Fruit fly (Drosophila melanogaster): ENCODE measurements around the gene CG6380.

The CG6380 gene

DNA sequence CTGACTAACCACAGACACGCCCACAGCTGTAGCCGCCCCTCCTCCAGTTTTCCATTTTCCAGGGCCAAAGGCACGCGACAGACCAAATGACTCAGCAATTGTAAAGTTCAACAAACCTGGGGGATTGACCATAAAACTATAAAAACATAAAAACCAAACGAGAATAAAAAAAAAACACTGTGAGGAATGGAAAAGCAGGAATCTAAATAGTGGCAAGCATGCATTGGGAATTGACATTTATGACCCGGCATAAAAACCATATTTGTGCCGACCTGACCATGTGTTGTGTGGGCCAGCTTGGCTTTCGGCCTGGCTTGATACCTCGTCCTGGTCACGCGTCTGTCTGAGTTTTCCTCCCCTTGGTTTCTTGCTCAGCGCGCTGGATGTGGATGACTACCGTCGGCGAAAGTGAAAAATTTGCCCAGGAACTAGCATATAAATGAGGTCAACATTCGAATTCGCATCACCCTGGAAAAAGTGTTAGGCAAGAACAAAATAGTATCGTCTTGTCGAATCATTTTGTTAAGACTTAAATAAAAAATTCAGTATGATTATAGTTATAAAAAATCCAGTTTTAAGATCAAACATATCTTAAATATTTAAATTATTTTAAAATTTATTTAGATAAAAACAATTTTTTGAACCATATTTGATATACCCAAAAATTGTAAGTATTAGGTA lies 25.2 kb downstream of the CG6380 start (continued):
- no peak for TF ChIP-seq corto (GFP tag; optimal IDR thresholded peaks at IDR 0.05)
- no peak for TF ChIP-seq dpn (GFP tag; optimal IDR thresholded peaks at IDR 0.05)
- no peak for TF ChIP-seq Dp (GFP tag; optimal IDR thresholded peaks at IDR 0.05)
- TF ChIP-seq CG31365 (tag; optimal IDR thresholded peaks at IDR 0.05), result no peak
- peak; percentile 11 for TF ChIP-seq D19A (tag; optimal IDR thresholded peaks at IDR 0.05)
- TF ChIP-seq Hmx (GFP tag; optimal IDR thresholded peaks at IDR 0.05), result no peak
- no peak for TF ChIP-seq Six4 (GFP tag; optimal IDR thresholded peaks at IDR 0.05)
- no peak for TF ChIP-seq Dek (tag; optimal IDR thresholded peaks at IDR 0.05)
- no peak for TF ChIP-seq MESR4 (GFP tag; optimal IDR thresholded peaks at IDR 0.05)
- no peak for TF ChIP-seq YL-1 (GFP tag; optimal IDR thresholded peaks at IDR 0.05)
- TF ChIP-seq sd (tag; optimal IDR thresholded peaks at IDR 0.05), result no peak
- TF ChIP-seq bsh (GFP tag; optimal IDR thresholded peaks at IDR 0.05), result peak in 1 of 2 experiments; percentile 21
- no peak for TF ChIP-seq shn (GFP tag; optimal IDR thresholded peaks at IDR 0.05)
- no peak for TF ChIP-seq pzg (GFP tag; optimal IDR thresholded peaks at IDR 0.05)
- TF ChIP-seq C15 (GFP tag; IDR thresholded peaks at IDR 0.05), result no peak
- no peak for TF ChIP-seq CG6175 (GFP tag; IDR thresholded peaks at IDR 0.05)
- no peak for TF ChIP-seq HLH54F (GFP tag; optimal IDR thresholded peaks at IDR 0.05)
- no peak for TF ChIP-seq gsb-n (tag; optimal IDR thresholded peaks at IDR 0.05)
- no peak for TF ChIP-seq CG30431 (GFP tag; optimal IDR thresholded peaks at IDR 0.05)
- no peak for TF ChIP-seq CG13424 (tag; optimal IDR thresholded peaks at IDR 0.05)
- TF ChIP-seq CG2875 (GFP tag; optimal IDR thresholded peaks at IDR 0.05), result no peak
- no peak for TF ChIP-seq CG13287 (GFP tag; IDR thresholded peaks at IDR 0.05; ENCODE audit: partially characterized antibody)
- no peak for TF ChIP-seq Adf1 (GFP tag; IDR thresholded peaks at IDR 0.05)
- TF ChIP-seq chn (GFP tag; optimal IDR thresholded peaks at IDR 0.05), result no peak
- TF ChIP-seq sc (optimal IDR thresholded peaks at IDR 0.05), result no peak
- TF ChIP-seq sc (GFP tag; optimal IDR thresholded peaks at IDR 0.05), result no peak
- no peak for TF ChIP-seq CG12155 (GFP tag; optimal IDR thresholded peaks at IDR 0.05)
- no peak for TF ChIP-seq CHES-1-like (GFP tag; optimal IDR thresholded peaks at IDR 0.05)
- no peak for TF ChIP-seq CG10366 (GFP tag; IDR thresholded peaks at IDR 0.05)
- no peak for TF ChIP-seq Bdp1 (GFP tag; optimal IDR thresholded peaks at IDR 0.05)
- TF ChIP-seq Fer2 (tag; optimal IDR thresholded peaks at IDR 0.05), result no peak
- no peak for TF ChIP-seq gcm (GFP tag; optimal IDR thresholded peaks at IDR 0.05)
- TF ChIP-seq Sox102F (GFP tag; optimal IDR thresholded peaks at IDR 0.05), result no peak
- TF ChIP-seq Gsc (GFP tag; IDR thresholded peaks at IDR 0.05), result no peak
- TF ChIP-seq CG2129 (GFP tag; IDR thresholded peaks at IDR 0.05; ENCODE audit: partially characterized antibody), result no peak
- TF ChIP-seq slp2 (GFP tag; optimal IDR thresholded peaks at IDR 0.05), result no peak
- peak; percentile 27 for TF ChIP-seq nmo (GFP tag; optimal IDR thresholded peaks at IDR 0.05)
- peak; percentile 29; the same call in 1 of the 2 replicates for TF ChIP-seq CG31441 (GFP tag; IDR thresholded peaks at IDR 0.05)
- no peak for TF ChIP-seq CG2889 (GFP tag; IDR thresholded peaks at IDR 0.05)
- TF ChIP-seq CG5953 (GFP tag; IDR thresholded peaks at IDR 0.05), result no peak
- no peak for TF ChIP-seq bbx (GFP tag; IDR thresholded peaks at IDR 0.05; ENCODE audit: partially characterized antibody)
- TF ChIP-seq grau (tag; optimal IDR thresholded peaks at IDR 0.05), result peak; percentile 1
- TF ChIP-seq sim (GFP tag; IDR thresholded peaks at IDR 0.05), result no peak
- TF ChIP-seq oc (tag; optimal IDR thresholded peaks at IDR 0.05), result no peak
- no peak for TF ChIP-seq CG6272 (GFP tag; IDR thresholded peaks at IDR 0.05)
- no peak for TF ChIP-seq CG12744 (GFP tag; optimal IDR thresholded peaks at IDR 0.05)
- no peak for TF ChIP-seq NfI (GFP tag; optimal IDR thresholded peaks at IDR 0.05)
- TF ChIP-seq p53 (GFP tag; optimal IDR thresholded peaks at IDR 0.05), result no peak
- no peak for TF ChIP-seq unpg (GFP tag; optimal IDR thresholded peaks at IDR 0.05)
- peak in 1 of 3 experiments; percentile 45 for TF ChIP-seq lola (GFP tag; optimal IDR thresholded peaks at IDR 0.05)

All from whole organism, embryonic.